Worm (Caenorhabditis elegans): ENCODE results near the gene grl-3.

ce11 chrV:11403059-11403458, 8.3 kb upstream of the grl-3 start:
- TF ChIP-seq ahr-1 (tag; optimal IDR thresholded peaks at IDR 0.05) (no peak), dve-1 (tag; optimal IDR thresholded peaks at IDR 0.05) (no peak), fkh-10 (GFP tag; optimal IDR thresholded peaks at IDR 0.05) (no peak), hlh-6 (tag; optimal IDR thresholded peaks at IDR 0.05) (no peak), ama-1 (optimal IDR thresholded peaks at IDR 0.05) (no peak), nhr-11 (tag; optimal IDR thresholded peaks at IDR 0.05) (no peak), elt-2 (tag; optimal IDR thresholded peaks at IDR 0.05) (peak; percentile 90), ceh-6 (GFP tag; optimal IDR thresholded peaks at IDR 0.05) (no peak)
